Fruit fly (Drosophila melanogaster): Measurements from ENCODE around the gene eRF3.
A peak's percentile ranks its signal among the peaks of the same experiment; 100 is the strongest.

eRF3 gene

dm6 chr2L:12433712-12434534 lies at the start of gene eRF3 (continued):
- TF ChIP-seq esn (GFP tag; optimal IDR thresholded peaks at IDR 0.05) (peak; percentile 68), CG9139 (GFP tag; optimal IDR thresholded peaks at IDR 0.05) (no peak), pdm3 (GFP tag; optimal IDR thresholded peaks at IDR 0.05) (peak; percentile 60), eg (GFP tag; IDR thresholded peaks at IDR 0.05) (peak; percentile 69), Sox15 (GFP tag; optimal IDR thresholded peaks at IDR 0.05) (peak; percentile 38), CG8319 (GFP tag; optimal IDR thresholded peaks at IDR 0.05) (peak; percentile 76), svp (GFP tag) (peak; percentile 88), Hr4 (GFP tag; optimal IDR thresholded peaks at IDR 0.05) (peak; percentile 51), acj6 (GFP tag; optimal IDR thresholded peaks at IDR 0.05) (peak; percentile 76), CG10631 (GFP tag; optimal IDR thresholded peaks at IDR 0.05) (peak; percentile 83), cyc (GFP tag; optimal IDR thresholded peaks at IDR 0.05) (peak; percentile 43)

- no peak for TF ChIP-seq Gug (GFP tag; IDR thresholded peaks at IDR 0.05)
- peak; percentile 72 for TF ChIP-seq Eip78C (GFP tag)
- TF ChIP-seq salr (GFP tag; optimal IDR thresholded peaks at IDR 0.05): no peak
- TF ChIP-seq CG7368 (GFP tag; optimal IDR thresholded peaks at IDR 0.05): no peak
- peak; percentile 1 for TF ChIP-seq CG9139 (GFP tag; optimal IDR thresholded peaks at IDR 0.05)
- TF ChIP-seq CG6808 (GFP tag; optimal IDR thresholded peaks at IDR 0.05): no peak
Measured at dm6 chr2L:12392406-12392805, 41.8 kb upstream of the eRF3 start.

dm6 chr2L:12397974-12398373 lies 36.3 kb upstream of the eRF3 start, which contains the start of gene Pkd2:
Gene Pkd2, plus strand, starts transcription at chr2L:12398274.
- TF ChIP-seq CG10631 (GFP tag; optimal IDR thresholded peaks at IDR 0.05): no peak

- TF ChIP-seq spab (GFP tag; optimal IDR thresholded peaks at IDR 0.05) (no peak), CG1621 (tag; optimal IDR thresholded peaks at IDR 0.05) (no peak), CG3919 (GFP tag; optimal IDR thresholded peaks at IDR 0.05) (no peak), ss (GFP tag; optimal IDR thresholded peaks at IDR 0.05) (no peak), esn (GFP tag; optimal IDR thresholded peaks at IDR 0.05) (no peak), fkh (GFP tag; optimal IDR thresholded peaks at IDR 0.05) (peak; percentile 28)
Measured at dm6 chr2L:12404555-12405077, 29.6 kb upstream of the eRF3 start.

- TF ChIP-seq CG6163 (GFP tag; IDR thresholded peaks at IDR 0.05): 0 out of 3 replicates have a peak, but pooled peaks have one; percentile 17
- peak; percentile 29 for TF ChIP-seq svp (GFP tag)
- TF ChIP-seq lz (GFP tag; optimal IDR thresholded peaks at IDR 0.05): no peak
- peak; percentile 51 for TF ChIP-seq Eip78C (GFP tag)
Measured at dm6 chr2L:12410679-12411078, 23.6 kb upstream of the eRF3 start.

dm6 chr2L:12413899-12414298 lies 20.4 kb upstream of the eRF3 start:
- TF ChIP-seq CG15336 (GFP tag; IDR thresholded peaks at IDR 0.05) (peak; percentile 44; the same call in 1 of the 2 replicates), fd85E (GFP tag; optimal IDR thresholded peaks at IDR 0.05) (no peak), Hr4 (GFP tag; optimal IDR thresholded peaks at IDR 0.05) (peak; percentile 32), CG6276 (GFP tag; optimal IDR thresholded peaks at IDR 0.05) (no peak), esn (GFP tag; optimal IDR thresholded peaks at IDR 0.05) (peak; percentile 7), Eip78C (GFP tag) (peak; percentile 46), CG16779 (tag; optimal IDR thresholded peaks at IDR 0.05) (no peak), CG10669 (GFP tag; optimal IDR thresholded peaks at IDR 0.05) (peak; percentile 13), CG3919 (GFP tag; optimal IDR thresholded peaks at IDR 0.05) (no peak), CG7368 (GFP tag; optimal IDR thresholded peaks at IDR 0.05) (no peak), Sox102F (GFP tag; optimal IDR thresholded peaks at IDR 0.05) (no peak), CG8632 (GFP tag; optimal IDR thresholded peaks at IDR 0.05) (no peak), Hr38 (GFP tag; optimal IDR thresholded peaks at IDR 0.05) (no peak), vri (GFP tag; optimal IDR thresholded peaks at IDR 0.05) (no peak), dsx (GFP tag; optimal IDR thresholded peaks at IDR 0.05; ENCODE audit: poor library complexity, severe bottlenecking) (no peak), CG10631 (GFP tag; optimal IDR thresholded peaks at IDR 0.05) (peak; percentile 11), CG31627 (GFP tag; optimal IDR thresholded peaks at IDR 0.05) (no peak), topi (GFP tag; optimal IDR thresholded peaks at IDR 0.05) (no peak), CG6792 (GFP tag; optimal IDR thresholded peaks at IDR 0.05) (no peak), fd59A (GFP tag; optimal IDR thresholded peaks at IDR 0.05) (no peak), Sox14 (GFP tag; optimal IDR thresholded peaks at IDR 0.05) (no peak), Blimp-1 (GFP tag; optimal IDR thresholded peaks at IDR 0.05) (no peak), Lpt (GFP tag; optimal IDR thresholded peaks at IDR 0.05) (no peak)

All from whole organism, prepupa.